Worm (Caenorhabditis elegans): ENCODE results near the gene cdf-2.

ce11 chrX:12446572-12446971, 20.1 kb downstream of the cdf-2 start:
- TF ChIP-seq zag-1 (tag; optimal IDR thresholded peaks at IDR 0.05) (no peak), nhr-28 (tag; optimal IDR thresholded peaks at IDR 0.05) (no peak)
